Fruit fly (Drosophila melanogaster) whole organism, adult: ENCODE results near the gene Dhod.
A peak's percentile ranks its signal among the peaks of the same experiment; 100 is the strongest.

ENCODE experiments used
- CG11617 ChIP-seq: fragments of 200-800 bp; sonication (Bioruptor generic); optimal IDR thresholded peaks from 2 replicates; lab custom pipeline; 2017; ENCODE audit warnings: mild to moderate bottlenecking, missing biosample characterization, missing genetic modification reagents, missing genetic modification characterization
- CG12768 ChIP-seq: fragments of 200-800 bp; sonication (Bioruptor generic); optimal IDR thresholded peaks from 2 replicates; lab custom pipeline; 2017; ENCODE audit warnings: missing biosample characterization, missing genetic modification characterization, mild to moderate bottlenecking, moderate library complexity, missing genetic modification reagents
- CG14711 ChIP-seq: fragments of 200-800 bp; sonication (Bioruptor generic); optimal IDR thresholded peaks from 2 replicates; lab custom pipeline; 2018; ENCODE audit warnings: missing biosample characterization, mild to moderate bottlenecking, missing genetic modification characterization, moderate library complexity
- CG1620 ChIP-seq: fragments of 200-800 bp; sonication (Bioruptor generic); optimal IDR thresholded peaks from 2 replicates; lab custom pipeline; 2016; ENCODE audit warnings: missing biosample characterization, missing genetic modification characterization
- CG33017 ChIP-seq: fragments of 200-800 bp; sonication (Bioruptor generic); optimal IDR thresholded peaks from 2 replicates; lab custom pipeline; 2018; ENCODE audit warnings: missing biosample characterization, mild to moderate bottlenecking, missing genetic modification characterization, moderate library complexity
- CG5204 ChIP-seq: fragments of 200-800 bp; sonication (Bioruptor generic); optimal IDR thresholded peaks from 2 replicates; lab custom pipeline; 2016; ENCODE audit warnings: missing biosample characterization, missing genetic modification characterization
- CG7045 ChIP-seq: fragments of 200-800 bp; sonication (Bioruptor generic); optimal IDR thresholded peaks from 2 replicates; lab custom pipeline; 2017; ENCODE audit warnings: missing biosample characterization, mild to moderate bottlenecking, missing genetic modification characterization
- CG7101 ChIP-seq: fragments of 200-800 bp; sonication (Bioruptor generic); optimal IDR thresholded peaks from 2 replicates; lab custom pipeline; 2018; ENCODE audit warnings: missing biosample characterization, mild to moderate bottlenecking, missing genetic modification characterization, moderate library complexity
- Clk ChIP-seq: fragments of 200-800 bp; sonication (Bioruptor generic); optimal IDR thresholded peaks from 2 replicates; lab custom pipeline; 2017; ENCODE audit warnings: missing biosample characterization, missing genetic modification characterization
- Crg-1 ChIP-seq: fragments of 200-800 bp; sonication (Bioruptor generic); optimal IDR thresholded peaks from 2 replicates; lab custom pipeline; 2016; ENCODE audit warnings: missing biosample characterization, missing genetic modification characterization
- Hr96 ChIP-seq: fragments of 200-800 bp; sonication (Bioruptor generic); optimal IDR thresholded peaks from 2 replicates; lab custom pipeline; 2016; ENCODE audit warnings: missing biosample characterization, missing genetic modification characterization
- Mnt ChIP-seq: fragments of 200-800 bp; sonication (Bioruptor generic); optimal IDR thresholded peaks from 2 replicates; lab custom pipeline; 2016; ENCODE audit warnings: missing biosample characterization, mild to moderate bottlenecking, missing genetic modification characterization
- bab1 ChIP-seq: fragments of 200-800 bp; sonication (Bioruptor generic); optimal IDR thresholded peaks from 3 replicates; lab custom pipeline; 2019; ENCODE audit warnings: missing biosample characterization, mild to moderate bottlenecking, missing genetic modification characterization, moderate library complexity
- cic ChIP-seq: fragments of 200-800 bp; sonication (Bioruptor generic); optimal IDR thresholded peaks from 2 replicates; lab custom pipeline; 2017; ENCODE audit warnings: missing biosample characterization, mild to moderate bottlenecking, missing genetic modification characterization, moderate library complexity
- cnc ChIP-seq, 2 experiments: fragments of >200 bp; optimal IDR thresholded peaks; 2 replicates each; lab custom pipeline; 2017
- kay ChIP-seq: fragments of 200-800 bp; sonication (Bioruptor generic); peaks from one replicate; lab custom pipeline; 2016; ENCODE audit warnings: missing biosample characterization, missing genetic modification characterization, borderline replicate concordance
- ovo ChIP-seq: fragments of 200-800 bp; sonication (Bioruptor generic); optimal IDR thresholded peaks from 2 replicates; lab custom pipeline; 2016; ENCODE audit warnings: missing biosample characterization, missing genetic modification characterization
- pad ChIP-seq: fragments of 200-800 bp; sonication (Bioruptor generic); optimal IDR thresholded peaks from 3 replicates; lab custom pipeline; 2017; ENCODE audit warnings: missing biosample characterization, missing genetic modification characterization, mild to moderate bottlenecking, moderate library complexity, missing genetic modification reagents
- tj ChIP-seq: fragments of 200-800 bp; sonication (Bioruptor generic); optimal IDR thresholded peaks from 3 replicates; lab custom pipeline; 2017; ENCODE audit warnings: missing biosample characterization, mild to moderate bottlenecking, missing genetic modification characterization, moderate library complexity
- toe ChIP-seq: fragments of 200-800 bp; sonication (Bioruptor generic); optimal IDR thresholded peaks from 2 replicates; lab custom pipeline; 2016; ENCODE audit warnings: missing biosample characterization, missing genetic modification characterization

Gene Dhod

dm6 chr3R:8654058-8654457 is 1.3 kb upstream of the Dhod start:
- TF ChIP-seq CG7045 (GFP tag; lab: Kevin White, UChicago) (peak; percentile 37), CG1620 (GFP tag; lab: Kevin White, UChicago) (no peak), cnc (optimal IDR thresholded peaks at IDR 0.05; lab: Kevin White, UChicago) (no peak), bab1 (no peak), Mnt (GFP tag; lab: Kevin White, UChicago) (no peak), CG12768 (peak; percentile 65), cic (peak; percentile 77), kay (GFP tag; lab: Kevin White, UChicago) (no peak), pad (GFP tag; lab: Kevin White, UChicago) (peak; percentile 46), tj (GFP tag; lab: Kevin White, UChicago) (peak; percentile 21), ovo (GFP tag; lab: Kevin White, UChicago) (no peak), toe (GFP tag; lab: Kevin White, UChicago) (no peak), CG7101 (tag; lab: Kevin White, UChicago) (peak; percentile 54), CG14711 (tag; lab: Kevin White, UChicago) (no peak), CG33017 (tag; lab: Kevin White, UChicago) (peak; percentile 34), CG11617 (GFP tag; lab: Kevin White, UChicago) (peak; percentile 22), Hr96 (GFP tag; lab: Kevin White, UChicago) (no peak), CG5204 (GFP tag; lab: Kevin White, UChicago) (no peak), Crg-1 (GFP tag; lab: Kevin White, UChicago) (peak; percentile 65), Clk (no peak)

dm6 chr3R:8650741-8651140 is 2.0 kb downstream of the Dhod start, which contains the start of the genes Mkk4 and SLIRP2:
Mkk4 (minus strand) TSS chr3R:8650796.
SLIRP2 (plus strand) TSS chr3R:8651084.
- peak; percentile 98 for TF ChIP-seq CG12768
- peak; percentile 96 for TF ChIP-seq Mnt (GFP tag; lab: Kevin White, UChicago)
- peak; percentile 96 for TF ChIP-seq CG14711 (tag; lab: Kevin White, UChicago)
- peak; percentile 98 for TF ChIP-seq CG5204 (GFP tag; lab: Kevin White, UChicago)
- peak; percentile 99 for TF ChIP-seq CG1620 (GFP tag; lab: Kevin White, UChicago)
- peak; percentile 98 for TF ChIP-seq Hr96 (GFP tag; lab: Kevin White, UChicago)
- TF ChIP-seq ovo (GFP tag; lab: Kevin White, UChicago), result peak; percentile 96
- no peak for TF ChIP-seq cnc (optimal IDR thresholded peaks at IDR 0.05; lab: Kevin White, UChicago)
- no peak for TF ChIP-seq kay (GFP tag; lab: Kevin White, UChicago)
- TF ChIP-seq CG11617 (GFP tag; lab: Kevin White, UChicago), result peak; percentile 99
- TF ChIP-seq cic, result peak; percentile 88
- peak; percentile 99 for TF ChIP-seq bab1
- TF ChIP-seq Clk, result peak; percentile 97
- TF ChIP-seq CG7101 (tag; lab: Kevin White, UChicago), result peak; percentile 98
- peak; percentile 99 for TF ChIP-seq toe (GFP tag; lab: Kevin White, UChicago)
- TF ChIP-seq pad (GFP tag; lab: Kevin White, UChicago), result peak; percentile 90
- TF ChIP-seq Crg-1 (GFP tag; lab: Kevin White, UChicago), result peak; percentile 98
- peak; percentile 90 for TF ChIP-seq tj (GFP tag; lab: Kevin White, UChicago)
- TF ChIP-seq CG33017 (tag; lab: Kevin White, UChicago), result peak; percentile 98
- peak; percentile 98 for TF ChIP-seq CG7045 (GFP tag; lab: Kevin White, UChicago)

DNA sequence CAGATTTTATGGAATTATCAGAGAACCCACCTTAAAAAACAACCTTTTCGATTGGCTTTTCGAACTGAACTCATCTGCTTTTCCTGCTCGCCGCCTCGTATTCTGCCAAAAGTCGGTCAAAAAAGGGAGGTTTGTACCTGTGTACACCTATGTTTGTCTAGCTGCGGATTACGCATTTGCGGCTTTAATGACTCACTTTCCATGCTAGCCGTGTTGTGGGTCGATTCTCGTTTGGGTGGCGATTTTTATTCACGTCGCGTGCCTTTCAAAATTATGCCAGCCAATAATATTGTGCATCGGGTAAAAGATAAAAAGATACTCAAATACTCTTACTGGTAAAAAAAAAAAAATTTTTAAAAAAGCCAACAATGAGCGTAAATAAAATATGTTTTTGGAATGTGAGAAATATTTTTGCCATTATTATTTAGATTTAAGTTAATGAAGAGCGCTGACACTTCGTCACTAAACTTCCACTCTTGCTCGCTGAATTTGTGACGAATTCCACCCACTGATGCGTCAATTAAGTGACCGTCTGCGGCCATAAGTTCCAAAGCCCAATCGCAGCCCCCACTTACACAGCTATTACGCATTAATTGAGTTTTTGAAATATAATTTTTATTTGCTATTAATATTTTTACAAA is 7.0 kb downstream of the Dhod start, which contains the start of gene Cyp313b1:
Gene Cyp313b1 (minus strand): TSS at position 71 of the 641 bp plus-strand sequence.
- TF ChIP-seq cnc (optimal IDR thresholded peaks at IDR 0.05; lab: Kevin White, UChicago), result no peak
- TF ChIP-seq bab1, result no peak
- TF ChIP-seq CG1620 (GFP tag; lab: Kevin White, UChicago), result no peak
- TF ChIP-seq Mnt (GFP tag; lab: Kevin White, UChicago), result no peak
- no peak for TF ChIP-seq CG7101 (tag; lab: Kevin White, UChicago)
- no peak for TF ChIP-seq Crg-1 (GFP tag; lab: Kevin White, UChicago)

DNA sequence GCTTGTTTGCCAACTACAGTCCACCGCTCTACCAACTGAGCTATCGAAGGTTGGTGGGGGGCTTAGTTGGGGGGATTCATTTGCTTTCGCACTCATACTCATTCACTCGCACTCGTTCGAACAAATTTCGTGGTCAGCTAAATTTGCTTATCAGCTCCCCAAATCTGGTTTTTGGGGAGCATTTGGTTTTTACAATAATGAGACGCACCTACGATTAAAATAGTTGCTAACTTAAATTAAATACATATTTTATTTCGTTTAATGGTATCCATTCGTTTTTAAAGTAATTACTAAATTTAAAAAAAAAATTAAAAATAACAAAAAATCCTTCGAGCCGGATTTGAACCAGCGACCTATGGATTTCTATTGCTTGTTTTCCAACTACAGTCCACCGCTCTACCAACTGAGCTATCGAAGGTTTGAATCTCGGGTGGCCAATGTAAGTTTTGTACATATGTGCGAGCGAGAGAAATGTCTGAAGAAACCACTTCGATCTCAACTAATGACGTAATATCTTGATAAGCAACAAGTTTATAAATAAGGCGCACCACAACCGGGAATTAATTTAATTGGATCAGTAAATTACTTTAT is 10.2 kb downstream of the Dhod start:
- TF ChIP-seq tj (GFP tag; lab: Kevin White, UChicago) (peak; percentile 90), bab1 (peak; percentile 10), CG14711 (tag; lab: Kevin White, UChicago) (no peak), kay (GFP tag; lab: Kevin White, UChicago) (peak; percentile 79), Clk (no peak)

- no peak for TF ChIP-seq cic
- no peak for TF ChIP-seq tj (GFP tag; lab: Kevin White, UChicago)
- TF ChIP-seq CG7045 (GFP tag; lab: Kevin White, UChicago), result no peak
- TF ChIP-seq kay (GFP tag; lab: Kevin White, UChicago), result no peak
- no peak for TF ChIP-seq toe (GFP tag; lab: Kevin White, UChicago)
- no peak for TF ChIP-seq ovo (GFP tag; lab: Kevin White, UChicago)
- no peak for TF ChIP-seq CG7101 (tag; lab: Kevin White, UChicago)
- TF ChIP-seq Crg-1 (GFP tag; lab: Kevin White, UChicago), result no peak
- TF ChIP-seq CG14711 (tag; lab: Kevin White, UChicago), result no peak
- TF ChIP-seq pad (GFP tag; lab: Kevin White, UChicago), result no peak
- no peak for TF ChIP-seq CG1620 (GFP tag; lab: Kevin White, UChicago)
- no peak for TF ChIP-seq bab1
- TF ChIP-seq CG12768, result no peak
Measured at dm6 chr3R:8638629-8639028, 14.1 kb downstream of the Dhod start.
